Fruit fly (Drosophila melanogaster) Kc167 (cell line): ENCODE results near the gene CG14221.

ENCODE experiments used
- Myc ChIP-seq: fragments of >200 bp; optimal IDR thresholded peaks from 2 replicates; lab custom pipeline; 2017; ENCODE audit warnings: missing external identifiers
- Sin3A ChIP-seq: fragments of >200 bp; optimal IDR thresholded peaks from 2 replicates; lab custom pipeline; 2018; ENCODE audit warnings: missing external identifiers
- h ChIP-seq: fragments of >200 bp; optimal IDR thresholded peaks from 3 replicates; lab custom pipeline; 2018; ENCODE audit warnings: missing external identifiers
- insv ChIP-seq: fragments of >200 bp; optimal IDR thresholded peaks from 3 replicates; lab custom pipeline; 2018; ENCODE audit warnings: missing external identifiers
- psq ChIP-seq: fragments of >200 bp; optimal IDR thresholded peaks from 2 replicates; lab custom pipeline; 2017; ENCODE audit warnings: missing external identifiers
- ttk ChIP-seq: sonication (Bioruptor generic); optimal IDR thresholded peaks from 2 replicates; lab custom pipeline; 2017; ENCODE audit warnings: missing external identifiers

The CG14221 gene

dm6 chrX:19597684-19598363, 23.2 kb downstream of the CG14221 start, which contains the start of gene RpS10b:
TSS of gene RpS10b (plus strand) at chrX:19598031.
- TF ChIP-seq ttk (no peak), Myc (no peak), Sin3A (lab: Kevin White, UChicago) (no peak), h (lab: Kevin White, UChicago) (no peak), psq (no peak), insv (lab: Kevin White, UChicago) (no peak)

dm6 chrX:19595862-19596261, 25.2 kb downstream of the CG14221 start:
- TF ChIP-seq psq (no peak), insv (lab: Kevin White, UChicago) (no peak), ttk (no peak), Sin3A (lab: Kevin White, UChicago) (no peak), Myc (no peak), h (lab: Kevin White, UChicago) (no peak)

dm6 chrX:19592309-19592708, 28.7 kb downstream of the CG14221 start, which contains the start of gene CG14205:
TSS of gene CG14205 (plus strand) at chrX:19592609.
- no peak for TF ChIP-seq insv (lab: Kevin White, UChicago)
- no peak for TF ChIP-seq psq
- TF ChIP-seq h (lab: Kevin White, UChicago), result no peak
- TF ChIP-seq ttk, result no peak
- no peak for TF ChIP-seq Myc
- TF ChIP-seq Sin3A (lab: Kevin White, UChicago), result no peak

- TF ChIP-seq h (lab: Kevin White, UChicago), result no peak
- no peak for TF ChIP-seq Sin3A (lab: Kevin White, UChicago)
- no peak for TF ChIP-seq ttk
- no peak for TF ChIP-seq psq
- TF ChIP-seq Myc, result no peak
- TF ChIP-seq insv (lab: Kevin White, UChicago), result no peak
These were observed 30.5 kb downstream of the CG14221 start for dm6 chrX:19590579-19590978.

- TF ChIP-seq Sin3A (lab: Kevin White, UChicago) (no peak), ttk (no peak), insv (lab: Kevin White, UChicago) (no peak)
These were observed 31.0 kb downstream of the CG14221 start, which contains the start of gene CG14219 for dm6 chrX:19590070-19590469. TSS of gene CG14219 (minus strand) at chrX:19590170.

- no peak for TF ChIP-seq Sin3A (lab: Kevin White, UChicago)
- TF ChIP-seq psq, result no peak
- no peak for TF ChIP-seq h (lab: Kevin White, UChicago)
- TF ChIP-seq insv (lab: Kevin White, UChicago), result no peak
- no peak for TF ChIP-seq Myc
- TF ChIP-seq ttk, result no peak
These were observed 35.9 kb downstream of the CG14221 start for dm6 chrX:19585142-19585541.

dm6 chrX:19583317-19583716, 37.7 kb downstream of the CG14221 start, which contains the start of gene CG14204:
TSS of gene CG14204 (plus strand) at chrX:19583617.
- no peak for TF ChIP-seq insv (lab: Kevin White, UChicago)
- no peak for TF ChIP-seq Sin3A (lab: Kevin White, UChicago)
- no peak for TF ChIP-seq Myc
- TF ChIP-seq psq, result no peak
- no peak for TF ChIP-seq h (lab: Kevin White, UChicago)
- TF ChIP-seq ttk, result no peak

dm6 chrX:19582732-19583131, 38.3 kb downstream of the CG14221 start:
- TF ChIP-seq psq (no peak), insv (lab: Kevin White, UChicago) (no peak), ttk (no peak), Sin3A (lab: Kevin White, UChicago) (no peak), Myc (no peak), h (lab: Kevin White, UChicago) (no peak)

dm6 chrX:19581881-19582280, 39.2 kb downstream of the CG14221 start, which contains the start of gene CG14218:
TSS of gene CG14218 (minus strand) at chrX:19581981.
- TF ChIP-seq Myc (no peak), insv (lab: Kevin White, UChicago) (no peak), psq (no peak), h (lab: Kevin White, UChicago) (no peak), ttk (no peak), Sin3A (lab: Kevin White, UChicago) (no peak)

- TF ChIP-seq h (lab: Kevin White, UChicago) (no peak), Myc (no peak), Sin3A (lab: Kevin White, UChicago) (no peak), psq (no peak), ttk (no peak), insv (lab: Kevin White, UChicago) (no peak)
These were observed 41.3 kb downstream of the CG14221 start, which contains the start of gene Tao for dm6 chrX:19579648-19580301. TSS of gene Tao (minus strand) at chrX:19579800.

- no peak for TF ChIP-seq h (lab: Kevin White, UChicago)
- TF ChIP-seq Myc, result no peak
- TF ChIP-seq psq, result no peak
- TF ChIP-seq ttk, result no peak
- no peak for TF ChIP-seq Sin3A (lab: Kevin White, UChicago)
- TF ChIP-seq insv (lab: Kevin White, UChicago), result no peak
These were observed 42.0 kb downstream of the CG14221 start for dm6 chrX:19578908-19579647.
